Fruit fly (Drosophila melanogaster) whole organism, wandering third instar larva: ENCODE data around the gene ND-15.

Source experiments
- CG9705 ChIP-seq: fragments of 200-800 bp; sonication (Bioruptor generic); optimal IDR thresholded peaks from 2 replicates; lab custom pipeline; 2018; ENCODE audit warnings: missing biosample characterization, mild to moderate bottlenecking, missing genetic modification characterization
- Mio ChIP-seq: sonication (Bioruptor generic); optimal IDR thresholded peaks from 2 replicates; lab custom pipeline; 2016; ENCODE audit warnings: missing biosample characterization, missing genetic modification characterization
- Myc ChIP-seq: fragments of >200 bp; optimal IDR thresholded peaks from 2 replicates; lab custom pipeline; 2017
- Rel ChIP-seq, 2 experiments: fragments of 200-800 bp; sonication (Bioruptor generic) in 1 of 2; optimal IDR thresholded peaks; 2 replicates in 1 of 2; 3 replicates in 1 of 2; lab custom pipeline; 2016 to 2019; ENCODE audit warnings: mild to moderate bottlenecking in 2 of 2, missing biosample characterization in 2 of 2, missing genetic modification characterization in 2 of 2, moderate library complexity in 1 of 2
- Sp1 ChIP-seq: fragments of 200-800 bp; sonication (Bioruptor generic); optimal IDR thresholded peaks from 3 replicates; lab custom pipeline; 2019; ENCODE audit warnings: missing biosample characterization, mild to moderate bottlenecking, missing genetic modification characterization, moderate library complexity
- ey ChIP-seq: fragments of 200-800 bp; sonication (Bioruptor generic); optimal IDR thresholded peaks from 2 replicates; lab custom pipeline; 2016; ENCODE audit warnings: missing biosample characterization, missing genetic modification characterization
- h ChIP-seq: fragments of 200-800 bp; sonication (Bioruptor generic); optimal IDR thresholded peaks from 3 replicates; lab custom pipeline; 2016; ENCODE audit warnings: missing biosample characterization, mild to moderate bottlenecking, missing genetic modification characterization
- lola ChIP-seq: fragments of >200 bp; optimal IDR thresholded peaks from 2 replicates; lab custom pipeline; 2017; ENCODE audit warnings: missing biosample characterization, missing genetic modification characterization
- pan ChIP-seq: fragments of >200 bp; optimal IDR thresholded peaks from 2 replicates; lab custom pipeline; 2017
- psq ChIP-seq: fragments of 200-800 bp; sonication (Bioruptor generic); optimal IDR thresholded peaks from 3 replicates; lab custom pipeline; 2017; ENCODE audit warnings: missing biosample characterization, mild to moderate bottlenecking, missing genetic modification characterization, moderate library complexity
- usp ChIP-seq: fragments of >200 bp; optimal IDR thresholded peaks from 2 replicates; lab custom pipeline; 2017; ENCODE audit warnings: missing biosample characterization, missing genetic modification characterization

DNA sequence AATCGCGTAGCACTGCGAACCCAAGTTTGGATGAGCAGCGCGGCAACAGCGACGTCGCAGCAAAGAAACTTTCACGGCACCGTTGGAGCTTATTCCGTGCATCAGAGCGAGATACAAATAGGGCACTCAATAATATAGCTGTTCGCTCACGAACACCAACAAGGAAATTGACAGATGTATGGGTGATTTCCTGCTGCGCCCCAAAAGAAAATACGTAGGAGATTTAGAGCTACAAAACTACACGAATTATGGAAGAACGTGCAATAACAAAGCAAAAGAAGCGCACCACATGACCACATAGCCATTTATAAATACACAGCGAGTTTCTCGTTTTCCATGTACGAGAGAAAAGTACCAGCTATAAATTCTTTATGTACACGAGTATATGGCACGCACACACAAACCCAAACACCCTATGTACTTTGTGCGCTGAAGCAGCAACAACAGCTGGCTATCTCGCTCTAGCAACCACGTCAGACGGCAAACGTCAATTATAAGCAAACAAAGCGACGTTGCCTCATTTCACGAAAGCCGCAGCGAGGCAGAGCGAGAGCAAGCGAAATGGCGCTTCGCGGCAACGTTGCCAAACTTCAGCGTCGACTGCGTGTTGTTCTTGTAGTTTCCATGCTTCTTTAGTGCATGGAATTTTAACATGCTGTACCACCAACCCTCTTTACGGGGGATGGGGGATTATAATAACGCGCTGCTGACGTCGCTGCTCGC lies 47.1 kb downstream of the ND-15 start:
- TF ChIP-seq CG9705 (no peak), Sp1 (GFP tag; lab: Kevin White, UChicago) (peak; percentile 73), usp (GFP tag; lab: Kevin White, UChicago) (no peak), psq (GFP tag; lab: Kevin White, UChicago) (peak; percentile 54), lola (GFP tag; lab: Kevin White, UChicago) (no peak), Rel (GFP tag; optimal IDR thresholded peaks at IDR 0.05; lab: Kevin White, UChicago) (peak; percentile 48), Rel (tag; optimal IDR thresholded peaks at IDR 0.05; lab: Kevin White, UChicago) (peak; percentile 71), Myc (lab: Kevin White, UChicago) (no peak), ey (GFP tag; lab: Kevin White, UChicago) (no peak), h (GFP tag; lab: Kevin White, UChicago) (peak; percentile 61), Mio (no peak), pan (lab: Kevin White, UChicago) (no peak)
